Worm (Caenorhabditis elegans): Measurements from ENCODE around the gene F55C10.5.

DNA sequence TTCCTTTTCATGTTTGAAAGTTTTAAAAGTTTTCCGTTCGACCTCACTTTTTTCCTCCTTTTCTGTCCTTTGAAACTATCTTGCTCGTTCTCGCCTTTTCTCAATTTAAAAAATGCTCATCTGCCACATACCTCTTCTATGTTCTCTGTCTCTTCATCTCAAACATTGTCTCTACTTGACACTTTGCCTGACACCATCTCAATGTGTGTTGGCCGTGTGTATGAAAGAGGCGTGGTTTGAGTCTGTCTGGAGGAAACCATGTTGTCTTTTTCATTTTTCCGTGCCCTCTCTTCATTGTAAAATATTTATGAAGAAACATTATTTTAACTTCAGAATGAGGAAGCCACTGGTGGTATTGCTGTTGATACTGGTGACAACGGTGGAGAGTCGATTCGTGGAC is 24.3 kb downstream of the F55C10.5 start, which contains the start of gene K03B8.6:
- TF ChIP-seq nfya-1 (tag; optimal IDR thresholded peaks at IDR 0.05; ENCODE audit: insufficient read depth) = no peak
- no peak for TF ChIP-seq nhr-76 (tag; optimal IDR thresholded peaks at IDR 0.05)
- TF ChIP-seq aly-2 (tag; optimal IDR thresholded peaks at IDR 0.05) = no peak
- no peak for TF ChIP-seq elt-3 (tag; optimal IDR thresholded peaks at IDR 0.05)
- no peak for TF ChIP-seq nhr-77 (tag; optimal IDR thresholded peaks at IDR 0.05)
- no peak for TF ChIP-seq snpc-4 (tag; optimal IDR thresholded peaks at IDR 0.05)
- TF ChIP-seq lsy-12 (tag; optimal IDR thresholded peaks at IDR 0.05) = no peak
- no peak for TF ChIP-seq unc-62 (GFP tag; optimal IDR thresholded peaks at IDR 0.05)
